Worm (Caenorhabditis elegans) whole organism, early embryonic: ENCODE data around the gene fem-1.

ENCODE experiments used
- F13C5.2 ChIP-seq: sonication (generic microtip); optimal IDR thresholded peaks from 2 replicates; lab custom pipeline; 2017; ENCODE audit warnings: mild to moderate bottlenecking, missing genetic modification characterization, inconsistent platforms, missing compliant biosample characterization
- ama-1 ChIP-seq: fragments of 150-350 bp; optimal IDR thresholded peaks from 2 replicates; lab custom pipeline; 2014
- ceh-36 ChIP-seq: sonication (generic microtip); optimal IDR thresholded peaks from 2 replicates; lab custom pipeline; 2016; ENCODE audit warnings: missing genetic modification characterization, inconsistent platforms, missing compliant biosample characterization
- flt-1 ChIP-seq: fragments of 200-800 bp; sonication (Bioruptor generic); IDR thresholded peaks from 2 replicates; pipeline ENCODE4 v1.3.6; 2022; ENCODE audit warnings: missing genetic modification characterization, missing compliant biosample characterization
- hmbx-1 ChIP-seq: sonication (generic microtip); optimal IDR thresholded peaks from 2 replicates; lab custom pipeline; 2016; ENCODE audit warnings: mild to moderate bottlenecking, missing genetic modification characterization, missing compliant biosample characterization
- scrt-1 ChIP-seq: fragments of 200-800 bp; sonication (Bioruptor generic); IDR thresholded peaks from 2 replicates; pipeline ENCODE4 v1.3.6; 2022; ENCODE audit warnings: missing genetic modification characterization, missing compliant biosample characterization
- sea-1 ChIP-seq: fragments of 200-800 bp; sonication (Bioruptor generic); conservative IDR thresholded peaks from 2 replicates; pipeline ENCODE4 v1.3.6; 2022; ENCODE audit warnings: missing genetic modification characterization, missing compliant biosample characterization
- tbx-37 ChIP-seq: fragments of 200-800 bp; sonication (Bioruptor generic); conservative IDR thresholded peaks from 2 replicates; pipeline ENCODE4 v1.3.6; 2022; ENCODE audit warnings: missing genetic modification reagents, missing genetic modification characterization, missing compliant biosample characterization

DNA sequence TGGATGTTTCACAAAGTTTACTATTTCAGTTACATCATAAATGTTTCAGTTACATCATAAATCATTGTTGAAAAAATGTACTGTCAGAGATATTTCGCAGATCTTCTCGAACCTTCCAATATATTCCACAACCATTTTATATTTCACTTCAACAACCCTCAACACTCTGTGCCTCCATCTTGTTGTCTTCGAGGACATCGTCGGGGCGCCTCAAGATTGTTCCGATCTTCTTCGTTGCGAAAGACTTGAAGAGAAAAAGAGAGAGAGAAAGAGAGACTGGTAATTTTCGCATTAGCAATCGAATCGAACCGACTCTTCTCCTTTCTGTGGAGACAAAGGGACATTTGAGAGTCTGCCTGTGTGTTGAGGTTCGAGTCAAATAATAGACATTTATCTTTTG, 25.5 kb upstream of the fem-1 start:
- TF ChIP-seq flt-1 (no peak), hmbx-1 (tag; lab: Kevin White, UChicago) (no peak), ceh-36 (tag; lab: Kevin White, UChicago) (no peak), sea-1 (GFP tag; lab: Robert Waterston, UW) (no peak), ama-1 (lab: Kevin White, UChicago) (no peak), tbx-37 (GFP tag; lab: Robert Waterston, UW) (no peak), scrt-1 (GFP tag; lab: Robert Waterston, UW) (no peak), F13C5.2 (no peak)
